Fruit fly (Drosophila melanogaster): ENCODE results near the gene CG6664.

CG6664 gene

DNA sequence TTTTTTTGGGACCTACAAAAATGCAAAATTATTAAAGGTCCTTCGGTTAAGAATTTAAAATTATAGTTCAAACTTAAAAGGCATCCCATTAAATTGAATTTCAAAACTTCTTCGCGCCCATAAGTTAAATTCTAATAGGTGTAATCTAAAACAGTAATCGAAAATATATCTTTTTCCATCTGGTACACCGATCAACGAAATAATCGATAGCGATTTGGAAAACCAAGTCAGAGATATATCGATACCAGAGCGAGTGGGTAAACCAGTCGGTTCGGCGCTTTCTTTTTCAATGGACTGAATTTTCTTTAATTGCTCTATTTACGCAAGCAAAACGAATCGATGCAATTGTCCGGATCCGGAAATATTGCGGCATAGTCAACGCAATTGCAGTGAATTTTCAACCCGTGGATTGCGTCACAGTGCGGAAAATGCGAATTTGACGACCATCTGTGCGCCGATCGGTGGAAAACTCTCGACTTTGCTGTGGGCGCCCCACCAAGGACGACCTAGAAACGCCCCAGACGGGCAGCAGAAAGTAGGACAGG is 8.2 kb upstream of the CG6664 start, which contains the start of gene Fit2 (continued):
- TF ChIP-seq CG13287 (GFP tag; IDR thresholded peaks at IDR 0.05; ENCODE audit: partially characterized antibody): peak; percentile 98
- peak; percentile 100 for TF ChIP-seq CG7963 (GFP tag; IDR thresholded peaks at IDR 0.05; ENCODE audit: partially characterized antibody)
- peak; percentile 99 for TF ChIP-seq CG14860 (GFP tag; IDR thresholded peaks at IDR 0.05; ENCODE audit: partially characterized antibody)
- peak; percentile 40 for TF ChIP-seq Blimp-1 (GFP tag; optimal IDR thresholded peaks at IDR 0.05)
- peak; percentile 97 for TF ChIP-seq Dref (GFP tag; IDR thresholded peaks at IDR 0.05)
- peak; percentile 49 for TF ChIP-seq CG15514 (GFP tag; optimal IDR thresholded peaks at IDR 0.05)
- peak; percentile 93 for TF ChIP-seq unc-4 (GFP tag; IDR thresholded peaks at IDR 0.05; ENCODE audit: partially characterized antibody)
- TF ChIP-seq HHEX (GFP tag; optimal IDR thresholded peaks at IDR 0.05): no peak
- TF ChIP-seq Bteb2 (GFP tag; optimal IDR thresholded peaks at IDR 0.05): no peak
- TF ChIP-seq aop (GFP tag; IDR thresholded peaks at IDR 0.05): no peak
- TF ChIP-seq MBD-R2 (GFP tag; IDR thresholded peaks at IDR 0.05): peak; percentile 59
- TF ChIP-seq CG16813 (GFP tag; IDR thresholded peaks at IDR 0.05; ENCODE audit: partially characterized antibody): peak; percentile 95
- peak; percentile 38 for TF ChIP-seq trem (tag; optimal IDR thresholded peaks at IDR 0.05)
- no peak for TF ChIP-seq dan (GFP tag; IDR thresholded peaks at IDR 0.05)
- no peak for TF ChIP-seq CG14441 (GFP tag; IDR thresholded peaks at IDR 0.05)
- TF ChIP-seq Hmr (GFP tag; optimal IDR thresholded peaks at IDR 0.05): no peak
- no peak for TF ChIP-seq pum (GFP tag; optimal IDR thresholded peaks at IDR 0.05)
- peak; percentile 91 for TF ChIP-seq CG2116 (GFP tag; optimal IDR thresholded peaks at IDR 0.05)
- TF ChIP-seq amos (GFP tag; IDR thresholded peaks at IDR 0.05; ENCODE audit: partially characterized antibody): peak; percentile 94
- TF ChIP-seq Sry-δ (GFP tag; optimal IDR thresholded peaks at IDR 0.05): peak; percentile 75
- TF ChIP-seq sna (GFP tag; IDR thresholded peaks at IDR 0.05; ENCODE audit: partially characterized antibody): peak; percentile 95
- TF ChIP-seq CG42726 (GFP tag; IDR thresholded peaks at IDR 0.05; ENCODE audit: partially characterized antibody): peak; percentile 74; the same call in 1 of the 2 replicates
- peak; percentile 100 for TF ChIP-seq nerfin-2 (GFP tag; IDR thresholded peaks at IDR 0.05; ENCODE audit: partially characterized antibody)
- peak; percentile 99 for TF ChIP-seq mld (GFP tag; IDR thresholded peaks at IDR 0.05; ENCODE audit: partially characterized antibody)
- TF ChIP-seq Dp (GFP tag; optimal IDR thresholded peaks at IDR 0.05): peak; percentile 93
- peak; percentile 71 for TF ChIP-seq stwl (tag; optimal IDR thresholded peaks at IDR 0.05)
- no peak for TF ChIP-seq CG4328 (GFP tag; optimal IDR thresholded peaks at IDR 0.05)
- peak; percentile 65 for TF ChIP-seq CG2129 (GFP tag; IDR thresholded peaks at IDR 0.05; ENCODE audit: partially characterized antibody)
- peak; percentile 34 for TF ChIP-seq CTCF (GFP tag; optimal IDR thresholded peaks at IDR 0.05)
- TF ChIP-seq CG14710 (tag; optimal IDR thresholded peaks at IDR 0.05): peak; percentile 76
- no peak for TF ChIP-seq her (GFP tag; optimal IDR thresholded peaks at IDR 0.05)
- TF ChIP-seq MESR4 (GFP tag; optimal IDR thresholded peaks at IDR 0.05): peak; percentile 62
- TF ChIP-seq CG17186 (GFP tag; optimal IDR thresholded peaks at IDR 0.05): no peak
- TF ChIP-seq vvl (GFP tag; IDR thresholded peaks at IDR 0.05): peak; percentile 26; the same call in 1 of the 2 replicates
- TF ChIP-seq hb (GFP tag; IDR thresholded peaks at IDR 0.05; ENCODE audit: partially characterized antibody): peak; percentile 100
- TF ChIP-seq vnd (GFP tag; IDR thresholded peaks at IDR 0.05; ENCODE audit: partially characterized antibody): peak; percentile 97
- TF ChIP-seq chinmo (GFP tag; IDR thresholded peaks at IDR 0.05; ENCODE audit: partially characterized antibody): peak; percentile 99

DNA sequence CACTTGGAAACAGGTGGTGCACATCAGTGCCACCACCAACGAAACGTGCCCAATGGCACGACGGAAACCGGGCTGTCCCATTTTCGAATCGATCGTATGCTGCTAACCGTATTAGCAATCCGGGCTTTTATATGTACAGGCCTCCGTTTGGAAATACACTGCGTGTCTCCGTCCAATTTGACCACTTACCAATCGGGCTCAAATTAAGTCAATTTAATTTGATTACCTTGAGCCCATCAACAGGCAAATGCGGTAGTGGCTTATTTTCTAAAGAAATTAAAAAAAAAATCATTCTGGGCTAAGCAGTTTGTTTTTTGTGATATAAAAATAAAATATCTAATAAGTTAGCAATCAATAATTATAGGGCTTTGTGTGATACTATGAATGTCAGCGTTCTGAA is 7.7 kb upstream of the CG6664 start, which contains the start of gene a10:
Gene a10 (minus strand): TSS at position 101 of the 400 bp plus-strand sequence.
- TF ChIP-seq Med (GFP tag): peak; percentile 17
- no peak for TF ChIP-seq CG2199 (GFP tag; IDR thresholded peaks at IDR 0.05)
